Worm (Caenorhabditis elegans) whole organism, young adult: ENCODE results near the gene rml-3.

Experiments
- B0019.2 ChIP-seq: fragments of 200-800 bp; sonication (Bioruptor generic); conservative IDR thresholded peaks from 2 replicates; pipeline ENCODE4 v1.3.6; 2022; ENCODE audit warnings: missing genetic modification reagents, missing genetic modification characterization, missing compliant biosample characterization
- B0261.1 ChIP-seq: sonication (generic microtip); optimal IDR thresholded peaks from 2 replicates; lab custom pipeline; 2016; ENCODE audit warnings: mild to moderate bottlenecking, missing genetic modification characterization, moderate library complexity, missing compliant biosample characterization
- D2030.7 ChIP-seq: fragments of 200-800 bp; sonication (Bioruptor generic); IDR thresholded peaks from 2 replicates; pipeline ENCODE4 v1.3.6; 2022; ENCODE audit warnings: missing genetic modification reagents, missing genetic modification characterization, missing compliant biosample characterization
- F23B12.7 ChIP-seq: sonication (generic microtip); optimal IDR thresholded peaks from 2 replicates; lab custom pipeline; 2017; ENCODE audit warnings: missing genetic modification characterization, mild to moderate bottlenecking, missing compliant biosample characterization, antibody characterized with exemption, moderate library complexity; ENCODE audit not compliant: insufficient read depth
- F33H1.4 ChIP-seq: fragments of 200-800 bp; sonication (Bioruptor generic); IDR thresholded peaks from 2 replicates; pipeline ENCODE4 v1.3.6; 2022; ENCODE audit warnings: missing genetic modification reagents, missing genetic modification characterization, missing compliant biosample characterization
- F39B2.1 ChIP-seq: fragments of 200-800 bp; sonication (Bioruptor generic); IDR thresholded peaks from 2 replicates; pipeline ENCODE4 v1.3.6; 2022; ENCODE audit warnings: missing genetic modification reagents, missing genetic modification characterization, missing compliant biosample characterization
- K11D2.4 ChIP-seq: fragments of 200-800 bp; sonication (Bioruptor generic); IDR thresholded peaks from 2 replicates; pipeline ENCODE4 v1.3.6; 2022; ENCODE audit warnings: missing genetic modification reagents, missing genetic modification characterization, missing compliant biosample characterization
- T07F8.4 ChIP-seq: sonication (generic microtip); optimal IDR thresholded peaks from 2 replicates; lab custom pipeline; 2016; ENCODE audit warnings: mild to moderate bottlenecking, missing genetic modification characterization, moderate library complexity, missing compliant biosample characterization
- T26A5.8 ChIP-seq: sonication (generic microtip); optimal IDR thresholded peaks from 2 replicates; lab custom pipeline; 2016; ENCODE audit warnings: missing genetic modification characterization, missing compliant biosample characterization
- Y79H2A.3 ChIP-seq: fragments of 200-800 bp; sonication (Bioruptor generic); conservative IDR thresholded peaks from 2 replicates; pipeline ENCODE4 v1.3.6; 2022; ENCODE audit warnings: missing genetic modification reagents, missing genetic modification characterization, missing compliant biosample characterization
- ZK185.1 ChIP-seq: sonication (generic microtip); optimal IDR thresholded peaks from 2 replicates; lab custom pipeline; 2016; ENCODE audit warnings: mild to moderate bottlenecking, missing genetic modification characterization, missing compliant biosample characterization; ENCODE audit not compliant: poor library complexity, severe bottlenecking
- aptf-2 ChIP-seq: fragments of 200-800 bp; sonication (Bioruptor generic); conservative IDR thresholded peaks from 2 replicates; pipeline ENCODE4 v1.3.6; 2022; ENCODE audit warnings: missing genetic modification reagents, missing genetic modification characterization, missing compliant biosample characterization
- atf-7 ChIP-seq: sonication (generic microtip); optimal IDR thresholded peaks from 2 replicates; lab custom pipeline; 2017; ENCODE audit warnings: mild to moderate bottlenecking, missing genetic modification characterization, missing compliant biosample characterization
- bed-1 ChIP-seq: fragments of 200-800 bp; sonication (Bioruptor generic); IDR thresholded peaks from 2 replicates; pipeline ENCODE4 v1.3.6; 2022; ENCODE audit warnings: missing genetic modification reagents, missing genetic modification characterization, missing compliant biosample characterization
- ccch-3 ChIP-seq: fragments of 200-800 bp; sonication (Bioruptor generic); optimal IDR thresholded peaks from 2 replicates; lab custom pipeline; 2018; ENCODE audit warnings: mild to moderate bottlenecking, missing genetic modification characterization, missing compliant biosample characterization
- cebp-1 ChIP-seq, 2 experiments: fragments of 200-800 bp in 1 of 2; sonication (Bioruptor generic) in 1 of 2; sonication (generic microtip) in 1 of 2; IDR thresholded peaks in 1 of 2; optimal IDR thresholded peaks in 1 of 2; 2 replicates each; pipeline versions ENCODE4 v1.3.6 to Lab custom; 2017 to 2022; ENCODE audit warnings: missing compliant biosample characterization in 2 of 2, missing genetic modification characterization in 2 of 2, mild to moderate bottlenecking in 1 of 2, missing genetic modification reagents in 1 of 2, moderate library complexity in 1 of 2
- dox-1 ChIP-seq: fragments of 200-800 bp; sonication (Bioruptor generic); IDR thresholded peaks from 2 replicates; pipeline ENCODE4 v1.3.6; 2022; ENCODE audit warnings: missing genetic modification reagents, missing genetic modification characterization, missing compliant biosample characterization
- dpff-1 ChIP-seq: sonication (generic microtip); optimal IDR thresholded peaks from 2 replicates; lab custom pipeline; 2017; ENCODE audit warnings: mild to moderate bottlenecking, missing genetic modification characterization, missing compliant biosample characterization
- dpl-1 ChIP-seq: fragments of 150-350 bp; optimal IDR thresholded peaks from 2 replicates; lab custom pipeline; 2014; ENCODE audit warnings: missing biosample characterization, missing genetic modification reagents, missing genetic modification characterization
- efl-1 ChIP-seq: fragments of 150-350 bp; optimal IDR thresholded peaks from 2 replicates; lab custom pipeline; 2014; ENCODE audit warnings: missing biosample characterization, missing genetic modification reagents, missing genetic modification characterization
- ekl-4 ChIP-seq: fragments of 200-800 bp; sonication (Bioruptor generic); IDR thresholded peaks from 2 replicates; pipeline ENCODE4 v1.3.6; 2022; ENCODE audit warnings: missing genetic modification reagents, missing genetic modification characterization, missing compliant biosample characterization
- ets-4 ChIP-seq: fragments of 200-800 bp; sonication (Bioruptor generic); optimal IDR thresholded peaks from 2 replicates; lab custom pipeline; 2018; ENCODE audit warnings: mild to moderate bottlenecking, missing genetic modification characterization, missing compliant biosample characterization
- fkh-3 ChIP-seq: sonication (generic microtip); optimal IDR thresholded peaks from 2 replicates; lab custom pipeline; 2016; ENCODE audit warnings: mild to moderate bottlenecking, missing genetic modification characterization, missing compliant biosample characterization
- gei-17 ChIP-seq: fragments of 200-800 bp; sonication (Bioruptor generic); optimal IDR thresholded peaks from 2 replicates; lab custom pipeline; 2018; ENCODE audit warnings: mild to moderate bottlenecking, missing genetic modification characterization, missing compliant biosample characterization
- hlh-26 ChIP-seq: fragments of 200-800 bp; sonication (Bioruptor generic); conservative IDR thresholded peaks from 2 replicates; pipeline ENCODE4 v1.3.6; 2022; ENCODE audit warnings: missing genetic modification reagents, missing genetic modification characterization, missing compliant biosample characterization
- hmg-20 ChIP-seq: fragments of 200-800 bp; sonication (Bioruptor generic); IDR thresholded peaks from 2 replicates; pipeline ENCODE4 v1.3.6; 2022; ENCODE audit warnings: missing genetic modification reagents, missing genetic modification characterization, missing compliant biosample characterization
- let-526 ChIP-seq: fragments of 200-800 bp; sonication (Bioruptor generic); IDR thresholded peaks from 2 replicates; pipeline ENCODE4 v1.3.6; 2022; ENCODE audit warnings: missing genetic modification reagents, missing genetic modification characterization, missing compliant biosample characterization
- lin-54 ChIP-seq: fragments of 200-800 bp; sonication (Bioruptor generic); optimal IDR thresholded peaks from 2 replicates; lab custom pipeline; 2018; ENCODE audit warnings: mild to moderate bottlenecking, missing genetic modification characterization, missing compliant biosample characterization
- lsl-1 ChIP-seq: fragments of 200-800 bp; sonication (Bioruptor generic); optimal IDR thresholded peaks from 2 replicates; lab custom pipeline; 2018; ENCODE audit warnings: mild to moderate bottlenecking, missing genetic modification characterization, moderate library complexity, missing compliant biosample characterization
- lsy-27 ChIP-seq: sonication (generic microtip); optimal IDR thresholded peaks from 2 replicates; lab custom pipeline; 2017; ENCODE audit warnings: missing genetic modification characterization, mild to moderate bottlenecking, missing compliant biosample characterization, antibody characterized with exemption, missing genotype, borderline replicate concordance; ENCODE audit not compliant: insufficient read depth
- mcd-1 ChIP-seq: fragments of 200-800 bp; sonication (Bioruptor generic); IDR thresholded peaks from 2 replicates; pipeline ENCODE4 v1.3.6; 2022; ENCODE audit warnings: missing genetic modification reagents, missing genetic modification characterization, missing compliant biosample characterization
- nfya-2 ChIP-seq: fragments of 200-800 bp; sonication (Bioruptor generic); IDR thresholded peaks from 2 replicates; pipeline ENCODE4 v1.3.6; 2022; ENCODE audit warnings: missing genetic modification reagents, missing genetic modification characterization, missing compliant biosample characterization
- nfyb-1 ChIP-seq: fragments of 200-800 bp; sonication (Bioruptor generic); IDR thresholded peaks from 2 replicates; pipeline ENCODE4 v1.3.6; 2022; ENCODE audit warnings: missing genetic modification reagents, missing genetic modification characterization, missing compliant biosample characterization
- nhr-120 ChIP-seq: fragments of 200-800 bp; sonication (Bioruptor generic); IDR thresholded peaks from 2 replicates; pipeline ENCODE4 v1.3.6; 2022; ENCODE audit warnings: missing genetic modification characterization, missing compliant biosample characterization
- nhr-80 ChIP-seq: sonication (generic microtip); optimal IDR thresholded peaks from 2 replicates; lab custom pipeline; 2016; ENCODE audit warnings: missing genetic modification characterization, missing compliant biosample characterization
- repo-1 ChIP-seq: sonication (generic microtip); optimal IDR thresholded peaks from 2 replicates; lab custom pipeline; 2017; ENCODE audit warnings: mild to moderate bottlenecking, missing genetic modification characterization, missing compliant biosample characterization
- sdz-38 ChIP-seq: sonication (generic microtip); optimal IDR thresholded peaks from 2 replicates; lab custom pipeline; 2016; ENCODE audit warnings: missing genotype, missing genetic modification characterization, missing compliant biosample characterization
- sea-2 ChIP-seq: fragments of 200-800 bp; sonication (Bioruptor generic); IDR thresholded peaks from 2 replicates; pipeline ENCODE4 v1.3.6; 2022; ENCODE audit warnings: missing genetic modification characterization, missing compliant biosample characterization
- snpc-1.1 ChIP-seq: sonication (generic microtip); optimal IDR thresholded peaks from 2 replicates; lab custom pipeline; 2017; ENCODE audit warnings: missing genetic modification characterization, mild to moderate bottlenecking, missing compliant biosample characterization, antibody characterized with exemption, moderate library complexity, missing genotype, missing genetic modification reagents; ENCODE audit not compliant: insufficient read depth
- tbp1 ChIP-seq: fragments of 200-800 bp; sonication (Bioruptor generic); optimal IDR thresholded peaks from 2 replicates; lab custom pipeline; 2018; ENCODE audit warnings: mild to moderate bottlenecking, missing genetic modification characterization, missing compliant biosample characterization
- tlf-1 ChIP-seq: fragments of 200-800 bp; sonication (Bioruptor generic); optimal IDR thresholded peaks from 2 replicates; lab custom pipeline; 2018; ENCODE audit warnings: mild to moderate bottlenecking, missing genetic modification characterization, missing compliant biosample characterization
- unc-130 ChIP-seq: sonication (generic microtip); optimal IDR thresholded peaks from 2 replicates; lab custom pipeline; 2016; ENCODE audit warnings: missing genetic modification reagents, missing genetic modification characterization, missing compliant biosample characterization
- unc-62 ChIP-seq: fragments of 150-350 bp; optimal IDR thresholded peaks from 2 replicates; lab custom pipeline; 2014; ENCODE audit warnings: missing biosample characterization, missing genetic modification reagents, missing genetic modification characterization
- ztf-25 ChIP-seq: fragments of 200-800 bp; sonication (Bioruptor generic); IDR thresholded peaks from 2 replicates; pipeline ENCODE4 v1.3.6; 2022; ENCODE audit warnings: missing genetic modification reagents, missing genetic modification characterization, missing compliant biosample characterization

The rml-3 gene

DNA sequence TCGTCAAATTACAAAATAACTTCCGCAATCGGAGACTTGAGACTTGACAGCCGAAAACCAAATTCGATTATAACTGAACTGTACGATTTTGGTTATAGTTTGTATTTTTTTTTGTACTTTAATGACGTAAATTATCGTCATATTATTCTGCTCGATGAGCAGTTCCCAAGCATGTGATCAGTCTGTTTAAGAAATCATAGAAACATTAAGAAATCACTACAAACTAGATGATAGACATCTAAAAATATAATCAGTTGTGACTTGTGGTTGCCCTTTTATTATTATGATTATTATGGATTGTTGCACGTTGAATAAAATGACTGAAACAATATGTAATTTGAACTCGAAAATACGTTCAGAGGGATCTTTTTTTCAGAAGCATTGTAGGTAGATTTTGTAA lies 35.4 kb upstream of the rml-3 start:
- TF ChIP-seq F33H1.4 (GFP tag; lab: Robert Waterston, UW) (no peak), hlh-26 (GFP tag; lab: Robert Waterston, UW) (no peak), nhr-80 (tag; lab: Kevin White, UChicago) (peak; percentile 41), unc-62 (GFP tag; lab: Kevin White, UChicago) (peak; percentile 43), cebp-1 (GFP tag; IDR thresholded peaks at IDR 0.05; lab: Robert Waterston, UW) (0 out of 2 replicates have a peak, but pooled peaks have one; percentile 8), cebp-1 (tag; optimal IDR thresholded peaks at IDR 0.05; lab: Kevin White, UChicago) (no peak)
- TF ChIP-seq, all 124 proteins: peak for 3

DNA sequence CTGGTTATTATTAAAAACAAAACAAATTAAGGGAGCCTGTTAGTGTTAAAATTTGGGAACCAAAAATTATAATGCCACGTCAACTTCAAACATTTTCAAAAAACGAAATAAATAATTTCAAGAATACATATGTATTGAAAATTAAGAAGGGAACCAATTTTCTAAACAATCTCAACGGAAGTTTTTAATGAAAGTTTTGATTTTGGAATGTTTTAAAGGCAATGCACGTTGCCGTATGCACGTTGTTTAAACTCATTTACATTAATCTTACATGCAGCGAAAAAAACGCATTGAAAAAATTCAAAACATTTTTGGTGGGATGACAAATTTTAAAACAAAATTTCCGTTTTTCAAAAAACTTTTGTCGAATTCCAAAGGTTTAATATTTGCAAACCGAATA lies 34.9 kb upstream of the rml-3 start:
- TF ChIP-seq nfyb-1 (GFP tag; lab: Robert Waterston, UW) (0 out of 2 replicates have a peak, but pooled peaks have one; percentile 12), fkh-3 (no peak), repo-1 (peak; percentile 21), sea-2 (GFP tag; lab: Robert Waterston, UW) (no peak)

DNA sequence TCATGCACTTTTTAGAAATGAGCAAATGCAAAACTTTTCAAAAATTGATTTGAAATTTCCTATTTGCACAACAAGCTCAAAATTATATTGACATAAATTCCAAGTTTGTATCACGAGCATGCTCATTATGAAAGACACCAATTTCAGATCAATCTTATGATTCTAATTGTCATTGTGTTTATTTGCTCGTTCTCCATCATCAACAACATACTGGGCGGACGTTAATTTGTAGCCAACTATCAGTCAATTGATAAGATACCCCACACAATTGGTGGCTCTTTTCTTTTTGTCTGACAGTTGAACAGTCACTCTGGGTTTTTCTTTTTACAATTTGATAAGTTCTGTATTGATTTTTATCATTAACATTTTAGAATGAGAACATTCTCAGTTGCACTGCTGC lies 32.9 kb upstream of the rml-3 start, which contains the start of gene lro-1:
lro-1 (plus strand) TSS at position 372 of the 400 bp plus-strand sequence.
- no peak for TF ChIP-seq ztf-25 (GFP tag; lab: Robert Waterston, UW)
- peak; percentile 57 for TF ChIP-seq unc-62 (GFP tag; lab: Kevin White, UChicago)
- peak; percentile 21 for TF ChIP-seq ZK185.1 (tag; lab: Kevin White, UChicago)
- no peak for TF ChIP-seq efl-1 (GFP tag; lab: Kevin White, UChicago)
- no peak for TF ChIP-seq cebp-1 (GFP tag; IDR thresholded peaks at IDR 0.05; lab: Robert Waterston, UW)
- TF ChIP-seq cebp-1 (tag; optimal IDR thresholded peaks at IDR 0.05; lab: Kevin White, UChicago): peak; percentile 75
- TF ChIP-seq F23B12.7 (tag; lab: Kevin White, UChicago): no peak
- TF ChIP-seq F39B2.1: no peak
- no peak for TF ChIP-seq dox-1 (GFP tag; lab: Robert Waterston, UW)
- TF ChIP-seq tbp1 (GFP tag; lab: Kevin White, UChicago): no peak
- TF ChIP-seq B0261.1 (tag; lab: Kevin White, UChicago): no peak
- no peak for TF ChIP-seq T26A5.8 (tag; lab: Kevin White, UChicago)
- TF ChIP-seq K11D2.4: no peak
- no peak for TF ChIP-seq dpl-1
- TF ChIP-seq lsy-27: no peak
- TF ChIP-seq lsl-1 (GFP tag; lab: Kevin White, UChicago): no peak
- peak; percentile 70 for TF ChIP-seq ets-4
- no peak for TF ChIP-seq lin-54 (GFP tag; lab: Kevin White, UChicago)
- no peak for TF ChIP-seq unc-130
- no peak for TF ChIP-seq F33H1.4 (GFP tag; lab: Robert Waterston, UW)
- TF ChIP-seq D2030.7 (GFP tag; lab: Robert Waterston, UW): no peak
- TF ChIP-seq gei-17: peak; percentile 2
- no peak for TF ChIP-seq hlh-26 (GFP tag; lab: Robert Waterston, UW)
- no peak for TF ChIP-seq hmg-20 (GFP tag; lab: Robert Waterston, UW)
- no peak for TF ChIP-seq sdz-38 (tag; lab: Kevin White, UChicago)
- TF ChIP-seq nhr-80 (tag; lab: Kevin White, UChicago): peak; percentile 94
- TF ChIP-seq Y79H2A.3 (GFP tag; lab: Robert Waterston, UW): no peak
- TF ChIP-seq tlf-1: peak; percentile 33
- TF ChIP-seq T07F8.4: no peak
- TF ChIP-seq ccch-3 (GFP tag; lab: Kevin White, UChicago): no peak
- TF ChIP-seq nfya-2 (GFP tag; lab: Robert Waterston, UW): no peak
- TF ChIP-seq snpc-1.1 (tag; lab: Kevin White, UChicago): no peak
- no peak for TF ChIP-seq nhr-120 (GFP tag; lab: Robert Waterston, UW)
- TF ChIP-seq dpff-1: no peak
- TF ChIP-seq mcd-1 (GFP tag; lab: Robert Waterston, UW): no peak
- peak; percentile 37; the same call in 1 of the 2 replicates for TF ChIP-seq let-526 (GFP tag; lab: Robert Waterston, UW)
- TF ChIP-seq ekl-4 (GFP tag; lab: Robert Waterston, UW): no peak
- peak; percentile 68 for TF ChIP-seq atf-7 (tag; lab: Kevin White, UChicago)
- no peak for TF ChIP-seq bed-1
- no peak for TF ChIP-seq aptf-2 (GFP tag; lab: Robert Waterston, UW)
- TF ChIP-seq B0019.2 (GFP tag; lab: Robert Waterston, UW): no peak
